Fruit fly (Drosophila melanogaster): ENCODE data around the gene gcm2.

gcm2 gene

dm6 chr2L:9567398-9567856, 40.9 kb upstream of the gcm2 start (continued):
- TF ChIP-seq amos (GFP tag; IDR thresholded peaks at IDR 0.05; ENCODE audit: partially characterized antibody) (no peak), tup (GFP tag; optimal IDR thresholded peaks at IDR 0.05) (peak; percentile 94), prd (optimal IDR thresholded peaks at IDR 0.05) (no peak), prd (GFP tag; IDR thresholded peaks at IDR 0.05) (peak; percentile 72), CG11247 (GFP tag; IDR thresholded peaks at IDR 0.05) (peak; percentile 97), CG3065 (GFP tag; optimal IDR thresholded peaks at IDR 0.05) (peak; percentile 94), insv (GFP tag; optimal IDR thresholded peaks at IDR 0.05) (peak; percentile 7 to 87), CG9609 (GFP tag; optimal IDR thresholded peaks at IDR 0.05) (peak; percentile 88), ems (GFP tag; optimal IDR thresholded peaks at IDR 0.05) (peak; percentile 95), Side (GFP tag; optimal IDR thresholded peaks at IDR 0.05) (peak; percentile 97), tgo (GFP tag; IDR thresholded peaks at IDR 0.05) (peak; percentile 91), CG8290 (GFP tag; optimal IDR thresholded peaks at IDR 0.05) (peak; percentile 94), CG8290 (tag; optimal IDR thresholded peaks at IDR 0.05) (peak; percentile 90 to 98), HLH4C (GFP tag; IDR thresholded peaks at IDR 0.05; ENCODE audit: partially characterized antibody) (no peak), Dek (tag; optimal IDR thresholded peaks at IDR 0.05) (peak; percentile 97), CG6272 (GFP tag; IDR thresholded peaks at IDR 0.05) (peak; percentile 74), CG1024 (GFP tag; IDR thresholded peaks at IDR 0.05) (peak; percentile 95), CG32772 (GFP tag; IDR thresholded peaks at IDR 0.05) (peak; percentile 89), CG6689 (GFP tag; IDR thresholded peaks at IDR 0.05) (peak; percentile 87), onecut (GFP tag; IDR thresholded peaks at IDR 0.05) (peak; percentile 97), gem (tag; optimal IDR thresholded peaks at IDR 0.05) (peak; percentile 89), Myb (GFP tag; optimal IDR thresholded peaks at IDR 0.05) (peak; percentile 83), Drgx (GFP tag; IDR thresholded peaks at IDR 0.05) (peak; percentile 83), sna (GFP tag; IDR thresholded peaks at IDR 0.05; ENCODE audit: partially characterized antibody) (no peak; the same call in 1 of the 2 replicates), CG15073 (GFP tag; optimal IDR thresholded peaks at IDR 0.05) (peak; percentile 65), bcd (GFP tag; optimal IDR thresholded peaks at IDR 0.05) (peak; percentile 99), Dad (GFP tag; optimal IDR thresholded peaks at IDR 0.05) (peak; percentile 96), CG2120 (GFP tag; optimal IDR thresholded peaks at IDR 0.05) (peak; percentile 82), Scr (GFP tag; IDR thresholded peaks at IDR 0.05; ENCODE audit: partially characterized antibody) (peak; percentile 15; the same call in 1 of the 2 replicates), nau (GFP tag; optimal IDR thresholded peaks at IDR 0.05) (peak; percentile 100), bbx (GFP tag; IDR thresholded peaks at IDR 0.05; ENCODE audit: partially characterized antibody) (no peak), CG2712 (tag; optimal IDR thresholded peaks at IDR 0.05) (peak; percentile 93), Dip2 (GFP tag; IDR thresholded peaks at IDR 0.05) (no peak), sens-2 (GFP tag; IDR thresholded peaks at IDR 0.05) (peak; percentile 98), Camta (GFP tag; optimal IDR thresholded peaks at IDR 0.05) (peak; percentile 97), CG3995 (GFP tag; optimal IDR thresholded peaks at IDR 0.05) (peak; percentile 81), psq (GFP tag; optimal IDR thresholded peaks at IDR 0.05) (peak; percentile 89), croc (GFP tag; conservative IDR thresholded peaks at IDR 0.05) (peak; percentile 57; the same call in 2 of the 3 replicates), CG10462 (GFP tag; optimal IDR thresholded peaks at IDR 0.05) (peak; percentile 92), ERR (GFP tag; optimal IDR thresholded peaks at IDR 0.05) (peak; percentile 80), Lim3 (GFP tag; IDR thresholded peaks at IDR 0.05) (peak; percentile 58; the same call in 1 of the 2 replicates), jigr1 (GFP tag; IDR thresholded peaks at IDR 0.05) (no peak), Gsc (GFP tag; IDR thresholded peaks at IDR 0.05) (no peak), Bgb (GFP tag; IDR thresholded peaks at IDR 0.05; ENCODE audit: partially characterized antibody) (peak; percentile 21; the same call in 1 of the 2 replicates), CG14441 (GFP tag; IDR thresholded peaks at IDR 0.05) (peak; percentile 89), CHES-1-like (GFP tag; optimal IDR thresholded peaks at IDR 0.05) (peak; percentile 97), sim (GFP tag; IDR thresholded peaks at IDR 0.05) (peak; percentile 93), CG15269 (tag; optimal IDR thresholded peaks at IDR 0.05) (peak; percentile 98), ssp (GFP tag; IDR thresholded peaks at IDR 0.05) (peak; percentile 75), Doc3 (GFP tag; IDR thresholded peaks at IDR 0.05; ENCODE audit: partially characterized antibody) (no peak), CG10209 (GFP tag; optimal IDR thresholded peaks at IDR 0.05) (peak; percentile 98)

All from whole organism, embryonic.